Fruit fly (Drosophila melanogaster) S2 (cell line): ENCODE results near the gene CG31635.

Experiments used
- CG8478 ChIP-seq: fragments of >200 bp; optimal IDR thresholded peaks from 2 replicates; lab custom pipeline; 2018
- CTCF ChIP-seq, 2 experiments: fragments of >200 bp; optimal IDR thresholded peaks; 2 replicates each; lab custom pipeline; 2018

The CG31635 gene

dm6 chr2L:6612477-6613004, 36.4 kb downstream of the CG31635 start:
- no peak for TF ChIP-seq CTCF (optimal IDR thresholded peaks at IDR 0.05; lab: Kevin White, UChicago)
- no peak for TF ChIP-seq CG8478

dm6 chr2L:6611374-6612005, 37.4 kb downstream of the CG31635 start:
- no peak for TF ChIP-seq CTCF (optimal IDR thresholded peaks at IDR 0.05; lab: Kevin White, UChicago)

- TF ChIP-seq CTCF (optimal IDR thresholded peaks at IDR 0.05; lab: Kevin White, UChicago) (peak; percentile 71 to 72), CG8478 (no peak)
Measured at dm6 chr2L:6610683-6611373, 38.1 kb downstream of the CG31635 start, which contains the start of gene CG11050. CG11050 (plus strand) TSS chr2L:6611011.

dm6 chr2L:6601018-6601505, 47.9 kb downstream of the CG31635 start, which contains the start of gene Dpp10:
Dpp10 (minus strand) TSS chr2L:6601068.
- TF ChIP-seq CTCF (optimal IDR thresholded peaks at IDR 0.05; lab: Kevin White, UChicago) (no peak), CG8478 (no peak)

dm6 chr2L:6595027-6595426, 53.9 kb downstream of the CG31635 start:
- TF ChIP-seq CG8478, result no peak
- TF ChIP-seq CTCF (optimal IDR thresholded peaks at IDR 0.05; lab: Kevin White, UChicago), result no peak

- TF ChIP-seq CTCF (optimal IDR thresholded peaks at IDR 0.05; lab: Kevin White, UChicago) (peak; percentile 61 to 68), CG8478 (no peak)
Measured at dm6 chr2L:6584346-6584745, 64.6 kb downstream of the CG31635 start.
